Fruit fly (Drosophila melanogaster) whole organism, adult: ENCODE results near the gene psd.

Experiments
- CG11617 ChIP-seq: fragments of 200-800 bp; sonication (Bioruptor generic); optimal IDR thresholded peaks from 2 replicates; lab custom pipeline; 2017; ENCODE audit warnings: mild to moderate bottlenecking, missing biosample characterization, missing genetic modification reagents, missing genetic modification characterization
- CG12768 ChIP-seq: fragments of 200-800 bp; sonication (Bioruptor generic); optimal IDR thresholded peaks from 2 replicates; lab custom pipeline; 2017; ENCODE audit warnings: missing biosample characterization, missing genetic modification characterization, mild to moderate bottlenecking, moderate library complexity, missing genetic modification reagents
- CG14711 ChIP-seq: fragments of 200-800 bp; sonication (Bioruptor generic); optimal IDR thresholded peaks from 2 replicates; lab custom pipeline; 2018; ENCODE audit warnings: missing biosample characterization, mild to moderate bottlenecking, missing genetic modification characterization, moderate library complexity
- CG1620 ChIP-seq: fragments of 200-800 bp; sonication (Bioruptor generic); optimal IDR thresholded peaks from 2 replicates; lab custom pipeline; 2016; ENCODE audit warnings: missing biosample characterization, missing genetic modification characterization
- CG33017 ChIP-seq: fragments of 200-800 bp; sonication (Bioruptor generic); optimal IDR thresholded peaks from 2 replicates; lab custom pipeline; 2018; ENCODE audit warnings: missing biosample characterization, mild to moderate bottlenecking, missing genetic modification characterization, moderate library complexity
- CG5204 ChIP-seq: fragments of 200-800 bp; sonication (Bioruptor generic); optimal IDR thresholded peaks from 2 replicates; lab custom pipeline; 2016; ENCODE audit warnings: missing biosample characterization, missing genetic modification characterization
- CG7045 ChIP-seq: fragments of 200-800 bp; sonication (Bioruptor generic); optimal IDR thresholded peaks from 2 replicates; lab custom pipeline; 2017; ENCODE audit warnings: missing biosample characterization, mild to moderate bottlenecking, missing genetic modification characterization
- CG7101 ChIP-seq: fragments of 200-800 bp; sonication (Bioruptor generic); optimal IDR thresholded peaks from 2 replicates; lab custom pipeline; 2018; ENCODE audit warnings: missing biosample characterization, mild to moderate bottlenecking, missing genetic modification characterization, moderate library complexity
- Clk ChIP-seq: fragments of 200-800 bp; sonication (Bioruptor generic); optimal IDR thresholded peaks from 2 replicates; lab custom pipeline; 2017; ENCODE audit warnings: missing biosample characterization, missing genetic modification characterization
- Crg-1 ChIP-seq: fragments of 200-800 bp; sonication (Bioruptor generic); optimal IDR thresholded peaks from 2 replicates; lab custom pipeline; 2016; ENCODE audit warnings: missing biosample characterization, missing genetic modification characterization
- Hr96 ChIP-seq: fragments of 200-800 bp; sonication (Bioruptor generic); optimal IDR thresholded peaks from 2 replicates; lab custom pipeline; 2016; ENCODE audit warnings: missing biosample characterization, missing genetic modification characterization
- Mnt ChIP-seq: fragments of 200-800 bp; sonication (Bioruptor generic); optimal IDR thresholded peaks from 2 replicates; lab custom pipeline; 2016; ENCODE audit warnings: missing biosample characterization, mild to moderate bottlenecking, missing genetic modification characterization
- bab1 ChIP-seq: fragments of 200-800 bp; sonication (Bioruptor generic); optimal IDR thresholded peaks from 3 replicates; lab custom pipeline; 2019; ENCODE audit warnings: missing biosample characterization, mild to moderate bottlenecking, missing genetic modification characterization, moderate library complexity
- cic ChIP-seq: fragments of 200-800 bp; sonication (Bioruptor generic); optimal IDR thresholded peaks from 2 replicates; lab custom pipeline; 2017; ENCODE audit warnings: missing biosample characterization, mild to moderate bottlenecking, missing genetic modification characterization, moderate library complexity
- cnc ChIP-seq, 2 experiments: fragments of >200 bp; optimal IDR thresholded peaks; 2 replicates each; lab custom pipeline; 2017
- kay ChIP-seq: fragments of 200-800 bp; sonication (Bioruptor generic); peaks from one replicate; lab custom pipeline; 2016; ENCODE audit warnings: missing biosample characterization, missing genetic modification characterization, borderline replicate concordance
- ovo ChIP-seq: fragments of 200-800 bp; sonication (Bioruptor generic); optimal IDR thresholded peaks from 2 replicates; lab custom pipeline; 2016; ENCODE audit warnings: missing biosample characterization, missing genetic modification characterization
- pad ChIP-seq: fragments of 200-800 bp; sonication (Bioruptor generic); optimal IDR thresholded peaks from 3 replicates; lab custom pipeline; 2017; ENCODE audit warnings: missing biosample characterization, missing genetic modification characterization, mild to moderate bottlenecking, moderate library complexity, missing genetic modification reagents
- tj ChIP-seq: fragments of 200-800 bp; sonication (Bioruptor generic); optimal IDR thresholded peaks from 3 replicates; lab custom pipeline; 2017; ENCODE audit warnings: missing biosample characterization, mild to moderate bottlenecking, missing genetic modification characterization, moderate library complexity
- toe ChIP-seq: fragments of 200-800 bp; sonication (Bioruptor generic); optimal IDR thresholded peaks from 2 replicates; lab custom pipeline; 2016; ENCODE audit warnings: missing biosample characterization, missing genetic modification characterization

psd gene

DNA sequence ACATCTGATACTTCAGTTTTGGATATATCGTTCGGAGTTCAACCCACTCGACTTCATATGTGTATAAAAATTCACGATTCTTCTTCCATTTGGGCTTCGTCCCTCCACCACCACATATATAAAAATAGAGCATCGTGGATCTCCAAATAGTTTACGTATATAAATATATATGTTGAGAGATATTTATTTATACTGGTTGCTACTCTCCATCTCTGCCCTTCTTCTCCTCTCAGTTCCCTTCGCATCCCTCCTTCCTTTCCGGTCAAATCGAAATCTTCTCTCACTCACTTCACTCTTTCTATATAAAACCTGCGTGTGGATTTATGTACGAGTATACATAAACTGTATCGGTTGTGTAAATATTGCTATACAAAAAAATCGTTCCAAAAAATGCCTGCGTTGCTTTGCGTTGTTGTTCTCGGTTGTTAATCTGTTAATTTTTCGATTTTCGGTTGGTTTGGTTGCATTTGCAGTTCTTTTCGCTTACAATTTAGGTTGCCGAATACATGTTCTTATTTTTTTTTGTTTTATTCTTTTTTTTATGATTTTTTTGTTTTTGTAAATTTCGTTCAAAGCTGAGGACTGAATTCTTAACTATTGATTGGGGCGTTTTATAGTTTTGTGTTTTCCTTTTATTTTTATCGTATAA is 8.0 kb upstream of the psd start:
- TF ChIP-seq CG11617: no peak
- TF ChIP-seq CG14711: no peak
- no peak for TF ChIP-seq CG7045
- no peak for TF ChIP-seq pad
- TF ChIP-seq Clk (GFP tag; lab: Kevin White, UChicago): no peak
- peak; percentile 88 for TF ChIP-seq tj (GFP tag; lab: Kevin White, UChicago)
- TF ChIP-seq kay (GFP tag; lab: Kevin White, UChicago): peak; percentile 57
- TF ChIP-seq CG1620: no peak
- TF ChIP-seq Mnt (GFP tag; lab: Kevin White, UChicago): no peak
- TF ChIP-seq CG12768 (GFP tag; lab: Kevin White, UChicago): no peak
- no peak for TF ChIP-seq bab1
- TF ChIP-seq cic (GFP tag; lab: Kevin White, UChicago): no peak

DNA sequence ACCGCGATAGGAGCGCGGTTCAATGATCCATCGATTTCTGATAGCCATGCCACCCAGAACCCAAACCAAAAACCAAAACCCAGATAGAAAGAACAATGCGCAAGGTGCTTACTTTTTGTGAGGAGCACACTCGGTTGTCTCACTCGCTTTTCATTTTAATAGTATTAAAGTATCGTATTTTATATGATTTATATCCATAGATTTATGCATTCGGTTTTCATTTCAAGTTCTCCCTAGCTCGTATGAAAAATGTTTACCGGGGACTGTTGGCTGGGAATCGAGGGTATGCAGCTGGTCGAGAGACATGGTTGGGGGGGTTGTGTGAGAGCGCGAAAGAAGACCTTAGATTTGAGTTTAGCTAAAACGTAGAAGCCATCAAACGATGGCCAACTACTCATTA is 7.3 kb upstream of the psd start:
- TF ChIP-seq toe (GFP tag; lab: Kevin White, UChicago): no peak
- TF ChIP-seq CG7045: no peak
- no peak for TF ChIP-seq Crg-1 (GFP tag; lab: Kevin White, UChicago)
- TF ChIP-seq CG11617: no peak
- no peak for TF ChIP-seq ovo (GFP tag; lab: Kevin White, UChicago)
- TF ChIP-seq kay (GFP tag; lab: Kevin White, UChicago): no peak
- no peak for TF ChIP-seq cic (GFP tag; lab: Kevin White, UChicago)
- TF ChIP-seq CG1620: no peak
- TF ChIP-seq CG33017 (tag; lab: Kevin White, UChicago): no peak
- TF ChIP-seq tj (GFP tag; lab: Kevin White, UChicago): no peak
- no peak for TF ChIP-seq pad
- TF ChIP-seq CG7101 (tag; lab: Kevin White, UChicago): no peak
- no peak for TF ChIP-seq cnc (optimal IDR thresholded peaks at IDR 0.05; lab: Kevin White, UChicago)
- TF ChIP-seq bab1: no peak
- TF ChIP-seq CG14711: no peak
- no peak for TF ChIP-seq Mnt (GFP tag; lab: Kevin White, UChicago)

- TF ChIP-seq bab1 (no peak), CG12768 (GFP tag; lab: Kevin White, UChicago) (no peak), cnc (optimal IDR thresholded peaks at IDR 0.05; lab: Kevin White, UChicago) (no peak)
Observed at dm6 chr2L:5971093-5971808, 6.5 kb upstream of the psd start.

DNA sequence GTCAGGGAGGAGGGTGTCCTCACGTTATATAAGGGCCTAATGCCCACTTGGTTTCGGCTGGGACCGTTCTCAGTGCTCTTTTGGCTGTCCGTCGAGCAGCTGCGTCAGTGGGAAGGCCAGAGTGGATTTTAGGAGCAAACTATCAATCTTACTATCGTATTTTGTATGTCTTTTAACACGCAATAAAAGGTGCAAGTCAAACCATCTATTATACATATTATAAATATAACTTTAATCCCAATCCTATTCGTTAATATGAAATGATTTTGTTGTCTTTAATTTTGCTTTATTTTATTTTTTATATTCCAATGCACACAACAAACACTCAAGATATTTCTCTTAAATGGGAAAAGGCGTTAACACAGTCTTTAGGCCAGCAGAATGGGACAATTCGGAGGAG is 4.8 kb upstream of the psd start, which contains the start of gene Ucp4B:
Ucp4B (plus strand) TSS at position 301 of the 400 bp plus-strand sequence.
- TF ChIP-seq CG7101 (tag; lab: Kevin White, UChicago) (no peak), Mnt (GFP tag; lab: Kevin White, UChicago) (no peak), CG11617 (no peak), Crg-1 (GFP tag; lab: Kevin White, UChicago) (no peak), CG12768 (GFP tag; lab: Kevin White, UChicago) (no peak), CG14711 (no peak), tj (GFP tag; lab: Kevin White, UChicago) (no peak), CG5204 (no peak), Clk (GFP tag; lab: Kevin White, UChicago) (no peak), cnc (optimal IDR thresholded peaks at IDR 0.05; lab: Kevin White, UChicago) (no peak), cic (GFP tag; lab: Kevin White, UChicago) (no peak)

DNA sequence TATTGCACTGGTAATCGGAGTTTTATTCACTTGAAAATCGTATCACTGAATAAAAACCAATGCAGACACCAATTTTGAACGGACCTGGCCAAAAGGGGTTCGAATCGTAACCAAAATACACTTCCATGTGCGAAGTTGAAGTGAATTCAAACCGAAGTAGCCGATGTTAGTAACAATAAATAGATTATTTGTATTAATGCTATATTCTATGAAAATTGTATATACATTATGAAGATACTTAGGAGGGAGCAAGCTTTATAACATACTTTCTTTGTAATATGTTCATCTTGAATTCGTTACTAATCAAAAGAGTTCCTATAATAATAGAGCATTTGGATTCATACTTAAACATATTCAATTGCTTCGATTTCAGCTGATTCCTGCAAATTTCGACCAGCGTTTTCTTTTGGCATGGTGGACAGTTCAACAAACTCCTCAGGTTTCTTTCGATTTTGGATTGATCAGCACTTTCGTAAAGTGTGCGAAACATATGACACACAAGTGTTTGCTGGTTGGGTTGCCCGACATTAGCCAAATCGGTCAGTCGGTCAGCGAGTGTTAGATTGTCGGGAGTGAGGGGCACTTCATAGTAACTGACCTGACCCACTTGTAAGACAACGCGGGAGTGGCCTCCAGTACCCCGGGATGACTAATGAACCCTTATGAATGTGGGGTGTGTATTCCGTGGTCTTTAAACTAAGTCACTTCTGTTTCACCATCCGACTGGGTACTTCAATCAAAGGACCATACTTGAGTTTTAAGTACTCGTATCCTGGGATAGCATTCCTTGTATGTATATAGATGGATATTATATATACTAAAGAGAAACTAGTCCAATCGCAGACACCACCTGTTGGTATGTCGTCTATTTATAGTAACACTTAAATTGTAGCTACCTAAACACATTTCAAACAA is 3.2 kb upstream of the psd start, which contains the start of the genes CG13992 and Ucp4C:
CG13992 (minus strand) TSS at position 51 of the 915 bp plus-strand sequence.
Ucp4C (plus strand) TSS at position 865 of the 915 bp plus-strand sequence.
- TF ChIP-seq bab1 (peak; percentile 21), CG5204 (no peak), tj (GFP tag; lab: Kevin White, UChicago) (peak; percentile 99), ovo (GFP tag; lab: Kevin White, UChicago) (no peak)

DNA sequence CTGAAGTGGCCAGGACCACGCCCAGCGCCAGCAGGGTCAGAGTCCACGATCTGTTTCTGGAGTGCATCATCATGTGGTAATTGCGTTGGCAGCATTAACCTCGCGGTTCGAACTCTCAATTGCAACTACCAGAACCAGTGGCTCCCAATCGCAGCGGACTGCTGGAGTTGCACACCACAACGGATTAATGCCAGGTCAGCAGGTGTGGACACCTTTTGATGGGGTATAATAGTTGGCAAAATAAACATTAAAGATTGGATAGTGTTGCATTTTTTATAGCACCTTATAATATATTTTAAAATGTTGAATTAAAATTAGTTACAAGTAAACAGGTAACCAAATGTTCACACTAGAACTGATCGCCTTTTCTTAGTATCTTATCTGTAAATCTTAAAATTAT is 540 bp downstream of the psd start:
- TF ChIP-seq tj (GFP tag; lab: Kevin White, UChicago) (peak; percentile 94), kay (GFP tag; lab: Kevin White, UChicago) (no peak)

- TF ChIP-seq CG7045: no peak
- no peak for TF ChIP-seq tj (GFP tag; lab: Kevin White, UChicago)
- TF ChIP-seq CG11617: no peak
- TF ChIP-seq bab1: no peak
- no peak for TF ChIP-seq Clk (GFP tag; lab: Kevin White, UChicago)
- TF ChIP-seq Mnt (GFP tag; lab: Kevin White, UChicago): no peak
- no peak for TF ChIP-seq kay (GFP tag; lab: Kevin White, UChicago)
- TF ChIP-seq CG5204: no peak
- no peak for TF ChIP-seq Hr96 (GFP tag; lab: Kevin White, UChicago)
- no peak for TF ChIP-seq Crg-1 (GFP tag; lab: Kevin White, UChicago)
- TF ChIP-seq toe (GFP tag; lab: Kevin White, UChicago): no peak
Observed at dm6 chr2L:5963251-5963650, 1.5 kb downstream of the psd start.
